Worm (Caenorhabditis elegans) whole organism, early embryonic: ENCODE data around the gene pax-1.

ENCODE experiments used
- aly-1 ChIP-seq: sonication (generic microtip); optimal IDR thresholded peaks from 2 replicates; lab custom pipeline; 2016; ENCODE audit warnings: missing genetic modification characterization, missing compliant biosample characterization
- ets-7 ChIP-seq: sonication (generic microtip); optimal IDR thresholded peaks from 2 replicates; lab custom pipeline; 2016; ENCODE audit warnings: missing genotype, missing genetic modification characterization, missing compliant biosample characterization
- flt-1 ChIP-seq: fragments of 200-800 bp; sonication (Bioruptor generic); IDR thresholded peaks from 2 replicates; pipeline ENCODE4 v1.3.6; 2022; ENCODE audit warnings: missing genetic modification characterization, missing compliant biosample characterization
- scrt-1 ChIP-seq: fragments of 200-800 bp; sonication (Bioruptor generic); IDR thresholded peaks from 2 replicates; pipeline ENCODE4 v1.3.6; 2022; ENCODE audit warnings: missing genetic modification characterization, missing compliant biosample characterization
- tra-4 ChIP-seq: sonication (generic microtip); optimal IDR thresholded peaks from 2 replicates; lab custom pipeline; 2017; ENCODE audit warnings: missing genetic modification characterization, missing compliant biosample characterization

DNA sequence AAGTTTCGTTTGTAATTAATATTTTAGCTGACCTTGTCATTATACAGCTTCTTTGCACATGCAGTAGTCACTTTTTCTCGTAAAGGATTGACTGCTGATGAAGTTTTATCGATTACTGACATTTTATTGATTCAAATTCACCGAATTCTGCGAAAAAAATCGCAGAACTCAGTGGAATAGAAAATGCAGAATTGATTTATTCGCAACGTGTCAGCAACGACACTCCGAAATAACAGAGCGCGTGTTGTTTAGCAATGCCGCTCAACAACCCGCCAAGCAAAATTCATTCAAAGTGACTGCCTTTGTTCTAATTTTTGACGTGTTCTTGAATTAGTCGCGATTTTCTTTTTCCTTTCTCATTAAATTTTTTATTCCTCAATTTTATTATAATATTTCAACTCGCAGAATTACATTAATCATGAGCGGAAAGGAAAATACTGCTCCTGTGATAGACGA lies 3.6 kb upstream of the pax-1 start, which contains the start of the genes cogc-6 and air-1:
- TF ChIP-seq scrt-1 (GFP tag; lab: Robert Waterston, UW) (no peak), tra-4 (no peak), ets-7 (no peak), aly-1 (tag; lab: Kevin White, UChicago) (no peak), flt-1 (GFP tag; lab: Robert Waterston, UW) (no peak)
